Worm (Caenorhabditis elegans): ENCODE results near the gene nhr-88.

Gene nhr-88

ce11 chrII:2976597-2976996 is at the start of gene nhr-88:
nhr-88 (plus strand) TSS chrII:2976639.
- TF ChIP-seq skn-1 (tag; optimal IDR thresholded peaks at IDR 0.05) (no peak), sem-4 (tag; optimal IDR thresholded peaks at IDR 0.05) (no peak), lsy-2 (tag; optimal IDR thresholded peaks at IDR 0.05) (peak in 1 of 2 experiments; percentile 37), sma-3 (GFP tag; optimal IDR thresholded peaks at IDR 0.05) (no peak), lin-11 (tag; optimal IDR thresholded peaks at IDR 0.05) (peak; percentile 53), mdl-1 (tag; optimal IDR thresholded peaks at IDR 0.05) (peak in 1 of 2 experiments; percentile 35), zag-1 (tag; optimal IDR thresholded peaks at IDR 0.05) (peak; percentile 56), C34F6.9 (tag; optimal IDR thresholded peaks at IDR 0.05) (peak; percentile 4), nhr-129 (tag; optimal IDR thresholded peaks at IDR 0.05) (peak; percentile 19), crh-2 (tag; optimal IDR thresholded peaks at IDR 0.05) (peak; percentile 27), fos-1 (tag; optimal IDR thresholded peaks at IDR 0.05) (no peak), F13H6.1 (tag; optimal IDR thresholded peaks at IDR 0.05) (peak; percentile 11), Y55F3AM.14 (GFP tag; optimal IDR thresholded peaks at IDR 0.05) (peak; percentile 13), ama-1 (optimal IDR thresholded peaks at IDR 0.05) (peak; percentile 72), unc-55 (GFP tag; optimal IDR thresholded peaks at IDR 0.05) (peak; percentile 36), sma-9 (GFP tag; optimal IDR thresholded peaks at IDR 0.05) (peak; percentile 31), sma-9 (tag; optimal IDR thresholded peaks at IDR 0.05) (no peak), egl-27 (tag; optimal IDR thresholded peaks at IDR 0.05) (peak; percentile 11), alr-1 (tag; optimal IDR thresholded peaks at IDR 0.05) (no peak)

ce11 chrII:2927533-2927932 is 48.9 kb upstream of the nhr-88 start, which contains the start of the genes ZK355.3 and ZK355.8:
ZK355.3 (minus strand) TSS chrII:2927633.
ZK355.8 (plus strand) TSS chrII:2927804.
- no peak for TF ChIP-seq lsy-2 (tag; optimal IDR thresholded peaks at IDR 0.05)
- TF ChIP-seq zag-1 (tag; optimal IDR thresholded peaks at IDR 0.05): no peak
- TF ChIP-seq skn-1 (tag; optimal IDR thresholded peaks at IDR 0.05): no peak
- TF ChIP-seq mdl-1 (tag; optimal IDR thresholded peaks at IDR 0.05): no peak
- no peak for TF ChIP-seq elt-1 (tag; optimal IDR thresholded peaks at IDR 0.05)
- TF ChIP-seq ceh-16 (tag; optimal IDR thresholded peaks at IDR 0.05): no peak
- TF ChIP-seq ztf-11 (tag; optimal IDR thresholded peaks at IDR 0.05): no peak
- no peak for TF ChIP-seq ZK546.5 (tag; optimal IDR thresholded peaks at IDR 0.05)
- TF ChIP-seq sma-9 (GFP tag; optimal IDR thresholded peaks at IDR 0.05): no peak
- no peak for TF ChIP-seq sma-9 (tag; optimal IDR thresholded peaks at IDR 0.05)
- no peak for TF ChIP-seq sem-4 (tag; optimal IDR thresholded peaks at IDR 0.05)

- TF ChIP-seq sma-9 (GFP tag; optimal IDR thresholded peaks at IDR 0.05) (no peak), sma-9 (tag; optimal IDR thresholded peaks at IDR 0.05) (no peak)
These were observed 46.6 kb upstream of the nhr-88 start for ce11 chrII:2929846-2930245.

ce11 chrII:2930499-2930898 is 45.9 kb upstream of the nhr-88 start, which contains the start of the genes irld-64 and irld-63:
irld-64 (minus strand) TSS chrII:2930599.
irld-63 (plus strand) TSS chrII:2930728.
- TF ChIP-seq unc-39 (tag; optimal IDR thresholded peaks at IDR 0.05): no peak
- TF ChIP-seq snpc-4 (tag; optimal IDR thresholded peaks at IDR 0.05): no peak
- TF ChIP-seq ceh-82 (tag; optimal IDR thresholded peaks at IDR 0.05): no peak
- no peak for TF ChIP-seq nhr-237 (tag; optimal IDR thresholded peaks at IDR 0.05)
- no peak for TF ChIP-seq sem-4 (tag; optimal IDR thresholded peaks at IDR 0.05)
- no peak for TF ChIP-seq nhr-21 (tag; optimal IDR thresholded peaks at IDR 0.05)
- no peak for TF ChIP-seq unc-62 (GFP tag; optimal IDR thresholded peaks at IDR 0.05)
- no peak for TF ChIP-seq aly-2 (tag; optimal IDR thresholded peaks at IDR 0.05)
- no peak for TF ChIP-seq zag-1 (tag; optimal IDR thresholded peaks at IDR 0.05)
- TF ChIP-seq ztf-11 (tag; optimal IDR thresholded peaks at IDR 0.05): no peak
- TF ChIP-seq peb-1 (tag; optimal IDR thresholded peaks at IDR 0.05): no peak
- no peak for TF ChIP-seq dmd-4 (tag; optimal IDR thresholded peaks at IDR 0.05)
- no peak for TF ChIP-seq nhr-25 (tag; optimal IDR thresholded peaks at IDR 0.05)
- TF ChIP-seq ztf-4 (tag; optimal IDR thresholded peaks at IDR 0.05): no peak
- TF ChIP-seq F13H6.1 (tag; optimal IDR thresholded peaks at IDR 0.05): no peak

ce11 chrII:2931564-2931963 is 44.9 kb upstream of the nhr-88 start:
- TF ChIP-seq crh-2 (tag; optimal IDR thresholded peaks at IDR 0.05): no peak

- TF ChIP-seq gmeb-1 (tag; optimal IDR thresholded peaks at IDR 0.05) (no peak), nhr-11 (tag; optimal IDR thresholded peaks at IDR 0.05) (no peak), C34F6.9 (tag; optimal IDR thresholded peaks at IDR 0.05) (no peak), unc-55 (GFP tag; optimal IDR thresholded peaks at IDR 0.05) (no peak), nhr-21 (tag; optimal IDR thresholded peaks at IDR 0.05) (no peak), lin-11 (tag; optimal IDR thresholded peaks at IDR 0.05) (no peak), nhr-129 (tag; optimal IDR thresholded peaks at IDR 0.05) (no peak), ztf-4 (tag; optimal IDR thresholded peaks at IDR 0.05) (no peak), alr-1 (tag; optimal IDR thresholded peaks at IDR 0.05) (no peak)
These were observed 42.1 kb upstream of the nhr-88 start, which contains the start of gene irld-67 for ce11 chrII:2934354-2934753. irld-67 (minus strand) TSS chrII:2934454.

Measured in whole organism, L2 larva.